Worm (Caenorhabditis elegans) whole organism, young adult: ENCODE results near the gene F09B12.7.

Source experiments
- F10E7.11 ChIP-seq: sonication (generic microtip); optimal IDR thresholded peaks from 2 replicates; lab custom pipeline; 2017; ENCODE audit warnings: mild to moderate bottlenecking, missing genetic modification characterization, moderate library complexity, missing compliant biosample characterization
- F33H1.4 ChIP-seq: fragments of 200-800 bp; sonication (Bioruptor generic); IDR thresholded peaks from 2 replicates; pipeline ENCODE4 v1.3.6; 2022; ENCODE audit warnings: missing genetic modification reagents, missing genetic modification characterization, missing compliant biosample characterization
- T26A5.8 ChIP-seq: sonication (generic microtip); optimal IDR thresholded peaks from 2 replicates; lab custom pipeline; 2016; ENCODE audit warnings: missing genetic modification characterization, missing compliant biosample characterization
- ama-1 ChIP-seq, 3 experiments: fragments of 150-350 bp in 1 of 3; sonication (generic microtip) in 2 of 3; optimal IDR thresholded peaks; 2 replicates each; lab custom pipeline; 2014 to 2018; ENCODE audit warnings: missing biosample characterization in 2 of 3, missing genetic modification characterization in 2 of 3, missing genetic modification reagents in 2 of 3
- ceh-100 ChIP-seq: fragments of 200-800 bp; sonication (Bioruptor generic); IDR thresholded peaks from 2 replicates; pipeline ENCODE4 v1.3.6; 2022; ENCODE audit warnings: missing genetic modification reagents, missing genetic modification characterization, missing compliant biosample characterization
- ceh-40 ChIP-seq: fragments of 200-800 bp; sonication (Bioruptor generic); IDR thresholded peaks from 2 replicates; pipeline ENCODE4 v1.3.6; 2022; ENCODE audit warnings: missing genetic modification characterization, missing compliant biosample characterization
- gei-17 ChIP-seq: fragments of 200-800 bp; sonication (Bioruptor generic); optimal IDR thresholded peaks from 2 replicates; lab custom pipeline; 2018; ENCODE audit warnings: mild to moderate bottlenecking, missing genetic modification characterization, missing compliant biosample characterization
- him-1 ChIP-seq: sonication (generic microtip); optimal IDR thresholded peaks from 2 replicates; lab custom pipeline; 2016; ENCODE audit warnings: missing genotype, missing genetic modification reagents, missing genetic modification characterization, missing compliant biosample characterization
- let-607 ChIP-seq, 2 experiments: fragments of 200-800 bp in 1 of 2; sonication (Bioruptor generic) in 1 of 2; sonication (generic microtip) in 1 of 2; optimal IDR thresholded peaks; 2 replicates each; lab custom pipeline; 2016 to 2018; ENCODE audit warnings: mild to moderate bottlenecking in 2 of 2, missing compliant biosample characterization in 2 of 2, missing genetic modification characterization in 2 of 2, moderate library complexity in 2 of 2, missing genotype in 1 of 2
- lin-35 ChIP-seq, 3 experiments: fragments of 150-350 bp in 2 of 3; sonication (generic microtip) in 1 of 3; optimal IDR thresholded peaks; 2 replicates each; lab custom pipeline; 2014 to 2018; ENCODE audit warnings: missing biosample characterization in 3 of 3, missing genetic modification characterization in 3 of 3, missing genetic modification reagents in 3 of 3
- lsl-1 ChIP-seq: fragments of 200-800 bp; sonication (Bioruptor generic); optimal IDR thresholded peaks from 2 replicates; lab custom pipeline; 2018; ENCODE audit warnings: mild to moderate bottlenecking, missing genetic modification characterization, moderate library complexity, missing compliant biosample characterization
- nfyb-1 ChIP-seq: fragments of 200-800 bp; sonication (Bioruptor generic); IDR thresholded peaks from 2 replicates; pipeline ENCODE4 v1.3.6; 2022; ENCODE audit warnings: missing genetic modification reagents, missing genetic modification characterization, missing compliant biosample characterization
- nhr-179 ChIP-seq: sonication (generic microtip); optimal IDR thresholded peaks from 2 replicates; lab custom pipeline; 2016; ENCODE audit warnings: mild to moderate bottlenecking, missing genetic modification characterization, missing compliant biosample characterization
- pha-4 ChIP-seq: fragments of 150-350 bp; sonication (generic microtip); optimal IDR thresholded peaks from 2 replicates; lab custom pipeline; 2014; ENCODE audit warnings: missing biosample characterization, missing genetic modification reagents, missing genetic modification characterization

ce11 chrX:15103481-15103880 is 8.6 kb upstream of the F09B12.7 start:
- TF ChIP-seq let-607 (tag; optimal IDR thresholded peaks at IDR 0.05; lab: Kevin White, UChicago) (no peak), ceh-100 (GFP tag; lab: Robert Waterston, UW) (no peak), him-1 (tag; lab: Kevin White, UChicago) (no peak), F10E7.11 (tag; lab: Kevin White, UChicago) (no peak), nhr-179 (tag; lab: Kevin White, UChicago) (no peak), ceh-40 (GFP tag; lab: Robert Waterston, UW) (no peak), gei-17 (no peak), T26A5.8 (tag; lab: Kevin White, UChicago) (no peak), F33H1.4 (no peak), lsl-1 (GFP tag; lab: Kevin White, UChicago) (no peak), nfyb-1 (GFP tag; lab: Robert Waterston, UW) (no peak), pha-4 (tag; lab: Kevin White, UChicago) (no peak), lin-35 (GFP tag; optimal IDR thresholded peaks at IDR 0.05; lab: Kevin White, UChicago) (no peak), ama-1 (optimal IDR thresholded peaks at IDR 0.05; lab: Kevin White, UChicago) (no peak), ama-1 (GFP tag; optimal IDR thresholded peaks at IDR 0.05; lab: Kevin White, UChicago) (no peak)
